Fruit fly (Drosophila melanogaster): ENCODE data around the gene Eig71Ef.

The Eig71Ef gene

dm6 chr3L:15692794-15693532, 35.8 kb upstream of the Eig71Ef start (continued):
- TF ChIP-seq dysf (GFP tag; IDR thresholded peaks at IDR 0.05) (0 out of 3 replicates have a peak, but pooled peaks have one; percentile 9), CG12219 (GFP tag; optimal IDR thresholded peaks at IDR 0.05) (no peak), gcm (GFP tag; optimal IDR thresholded peaks at IDR 0.05) (no peak), Dfd (GFP tag; optimal IDR thresholded peaks at IDR 0.05) (no peak), CG8388 (GFP tag; optimal IDR thresholded peaks at IDR 0.05) (peak; percentile 42), cad (GFP tag; optimal IDR thresholded peaks at IDR 0.05) (no peak), NK7.1 (GFP tag; optimal IDR thresholded peaks at IDR 0.05) (no peak), trem (tag; optimal IDR thresholded peaks at IDR 0.05) (peak; percentile 35), CG32767 (GFP tag; IDR thresholded peaks at IDR 0.05) (no peak), Hr51 (GFP tag; optimal IDR thresholded peaks at IDR 0.05) (peak in 1 of 2 experiments; percentile 55), Usf (GFP tag; optimal IDR thresholded peaks at IDR 0.05) (peak; percentile 1), CG11560 (tag; IDR thresholded peaks at IDR 0.05) (no peak), ci (GFP tag; IDR thresholded peaks at IDR 0.05) (no peak), CG31224 (GFP tag; IDR thresholded peaks at IDR 0.05) (no peak), Chrac-16 (GFP tag; optimal IDR thresholded peaks at IDR 0.05) (peak; percentile 23), CG33557 (GFP tag; optimal IDR thresholded peaks at IDR 0.05) (peak; percentile 53), fu2 (GFP tag; optimal IDR thresholded peaks at IDR 0.05) (no peak), CG32772 (GFP tag; IDR thresholded peaks at IDR 0.05) (no peak), pzg (GFP tag; optimal IDR thresholded peaks at IDR 0.05) (no peak), ro (GFP tag; IDR thresholded peaks at IDR 0.05) (no peak), nerfin-2 (GFP tag; IDR thresholded peaks at IDR 0.05; ENCODE audit: partially characterized antibody) (no peak), CG1602 (GFP tag; optimal IDR thresholded peaks at IDR 0.05) (peak; percentile 45), Pdp1 (GFP tag; optimal IDR thresholded peaks at IDR 0.05) (peak in 1 of 2 experiments; percentile 35), crc (GFP tag; optimal IDR thresholded peaks at IDR 0.05) (no peak), pb (GFP tag; optimal IDR thresholded peaks at IDR 0.05) (no peak), gsb-n (tag; optimal IDR thresholded peaks at IDR 0.05) (peak; percentile 13), CG13424 (tag; optimal IDR thresholded peaks at IDR 0.05) (peak; percentile 39), zfh1 (GFP tag; IDR thresholded peaks at IDR 0.05) (no peak), Bgb (GFP tag; IDR thresholded peaks at IDR 0.05; ENCODE audit: partially characterized antibody) (no peak), Sox102F (GFP tag; optimal IDR thresholded peaks at IDR 0.05) (peak; percentile 60), run (tag; optimal IDR thresholded peaks at IDR 0.05) (peak; percentile 0), Bdp1 (GFP tag; optimal IDR thresholded peaks at IDR 0.05) (no peak), ap (GFP tag; IDR thresholded peaks at IDR 0.05) (no peak), CG7839 (tag; optimal IDR thresholded peaks at IDR 0.05) (peak; percentile 38), CG1233 (GFP tag; optimal IDR thresholded peaks at IDR 0.05) (no peak), CG14441 (GFP tag; IDR thresholded peaks at IDR 0.05) (no peak), ewg (GFP tag; optimal IDR thresholded peaks at IDR 0.05) (peak; percentile 19), sd (tag; optimal IDR thresholded peaks at IDR 0.05) (no peak), Stat92E (GFP tag; optimal IDR thresholded peaks at IDR 0.05) (peak in 1 of 3 experiments; percentile 72), CG4820 (GFP tag; optimal IDR thresholded peaks at IDR 0.05) (peak; percentile 20), CG13775 (GFP tag; optimal IDR thresholded peaks at IDR 0.05) (peak; percentile 34), cwo (GFP tag; optimal IDR thresholded peaks at IDR 0.05) (no peak), CG12104 (GFP tag; optimal IDR thresholded peaks at IDR 0.05) (peak; percentile 35), kni (GFP tag; optimal IDR thresholded peaks at IDR 0.05) (peak; percentile 60), bsh (GFP tag; optimal IDR thresholded peaks at IDR 0.05) (peak in 1 of 2 experiments; percentile 41), CG9437 (GFP tag; optimal IDR thresholded peaks at IDR 0.05) (peak; percentile 57), br (optimal IDR thresholded peaks at IDR 0.05) (no peak), vnd (GFP tag; IDR thresholded peaks at IDR 0.05; ENCODE audit: partially characterized antibody) (no peak), CG2678 (tag; optimal IDR thresholded peaks at IDR 0.05) (peak; percentile 56)

Data from whole organism, embryonic.